Fruit fly (Drosophila melanogaster) whole organism, prepupa: ENCODE measurements around the gene Mettl3.

Experiments
- CG3032 ChIP-seq: fragments of 200-800 bp; optimal IDR thresholded peaks from 2 replicates; lab custom pipeline; 2019; ENCODE audit warnings: missing biosample characterization, mild to moderate bottlenecking, missing genetic modification characterization, moderate library complexity
- lz ChIP-seq: fragments of 200-800 bp; sonication (Bioruptor generic); optimal IDR thresholded peaks from 3 replicates; lab custom pipeline; 2016; ENCODE audit warnings: missing biosample characterization, missing genetic modification characterization
- ss ChIP-seq, 2 experiments: fragments of 200-800 bp; sonication (Bioruptor generic); optimal IDR thresholded peaks; 2 replicates in 1 of 2; 3 replicates in 1 of 2; lab custom pipeline; 2017 to 2018; ENCODE audit warnings: mild to moderate bottlenecking in 2 of 2, missing biosample characterization in 2 of 2, missing genetic modification characterization in 2 of 2, moderate library complexity in 1 of 2

dm6 chr3R:23991364-23991763, 40.6 kb upstream of the Mettl3 start:
- TF ChIP-seq CG3032 (tag; lab: Kevin White, UChicago) (no peak), ss (GFP tag; optimal IDR thresholded peaks at IDR 0.05; lab: Kevin White, UChicago) (no peak), lz (GFP tag; lab: Kevin White, UChicago) (no peak)
